Worm (Caenorhabditis elegans) whole organism, L4 larva: ENCODE results near the gene srg-17.
A peak's percentile ranks its signal among the peaks of the same experiment; 100 is the strongest.

Experiments used
- D1046.2 ChIP-seq: fragments of 200-800 bp; sonication (Bioruptor generic); IDR thresholded peaks from 2 replicates; pipeline ENCODE4 v1.3.6; 2022; ENCODE audit warnings: missing genetic modification characterization, missing compliant biosample characterization
- F49E8.2 ChIP-seq: sonication (generic microtip); optimal IDR thresholded peaks from 2 replicates; lab custom pipeline; 2016; ENCODE audit warnings: missing compliant biosample characterization, mild to moderate bottlenecking, missing genetic modification characterization, borderline replicate concordance
- ZK546.5 ChIP-seq, 2 experiments: sonication (generic microtip); optimal IDR thresholded peaks; 2 replicates each; lab custom pipeline; 2017; ENCODE audit warnings: missing biosample characterization in 2 of 2, missing genetic modification characterization in 2 of 2
- ces-1 ChIP-seq: fragments of 150-350 bp; sonication (generic microtip); optimal IDR thresholded peaks from 4 replicates; lab custom pipeline; 2014; ENCODE audit warnings: missing biosample characterization, missing genetic modification reagents, missing genetic modification characterization
- ctbp-1 ChIP-seq: fragments of 200-800 bp; sonication (Bioruptor generic); IDR thresholded peaks from 2 replicates; pipeline ENCODE4 v1.3.6; 2022; ENCODE audit warnings: missing genetic modification reagents, missing genetic modification characterization, missing compliant biosample characterization
- fkh-10 ChIP-seq: fragments of 150-350 bp; optimal IDR thresholded peaks from 2 replicates; lab custom pipeline; 2014; ENCODE audit warnings: missing biosample characterization, missing genetic modification reagents, missing genetic modification characterization
- hif-1 ChIP-seq, 2 experiments: sonication (generic microtip); optimal IDR thresholded peaks; 2 replicates each; lab custom pipeline; 2016 to 2017; ENCODE audit warnings: missing compliant biosample characterization in 2 of 2, missing genetic modification characterization in 2 of 2, missing genetic modification reagents in 2 of 2, missing genotype in 2 of 2, mild to moderate bottlenecking in 1 of 2
- jun-1 ChIP-seq: fragments of 150-350 bp; optimal IDR thresholded peaks from 2 replicates; lab custom pipeline; 2014; ENCODE audit warnings: missing biosample characterization, missing genetic modification reagents, missing genetic modification characterization
- mdl-1 ChIP-seq, 2 experiments: fragments of 150-350 bp in 1 of 2; sonication (generic microtip) in 1 of 2; optimal IDR thresholded peaks; 2 replicates each; lab custom pipeline; 2014 to 2017; ENCODE audit warnings: missing biosample characterization in 2 of 2, missing genetic modification characterization in 2 of 2
- nhr-102 ChIP-seq: sonication (generic microtip); optimal IDR thresholded peaks from 2 replicates; lab custom pipeline; 2016; ENCODE audit warnings: mild to moderate bottlenecking, missing genetic modification characterization, moderate library complexity, missing compliant biosample characterization
- skn-1 ChIP-seq: fragments of 150-350 bp; optimal IDR thresholded peaks from 2 replicates; lab custom pipeline; 2014; ENCODE audit warnings: missing biosample characterization, missing genetic modification characterization
- unc-62 ChIP-seq, 3 experiments: fragments of 150-350 bp in 1 of 3; sonication (generic microtip); optimal IDR thresholded peaks in 2 of 3; peaks in 1 of 3; 1 replicate in 1 of 3; 2 replicates in 2 of 3; lab custom pipeline; 2014 to 2017; ENCODE audit warnings: missing biosample characterization in 3 of 3, missing genetic modification characterization in 3 of 3, missing genetic modification reagents in 3 of 3, missing genotype in 1 of 3
- zag-1 ChIP-seq: fragments of 150-350 bp; optimal IDR thresholded peaks from 2 replicates; lab custom pipeline; 2014; ENCODE audit warnings: missing biosample characterization, missing genetic modification characterization
- zfp-2 ChIP-seq: sonication (generic microtip); optimal IDR thresholded peaks from 2 replicates; lab custom pipeline; 2016; ENCODE audit warnings: mild to moderate bottlenecking, missing genetic modification characterization, missing compliant biosample characterization

DNA sequence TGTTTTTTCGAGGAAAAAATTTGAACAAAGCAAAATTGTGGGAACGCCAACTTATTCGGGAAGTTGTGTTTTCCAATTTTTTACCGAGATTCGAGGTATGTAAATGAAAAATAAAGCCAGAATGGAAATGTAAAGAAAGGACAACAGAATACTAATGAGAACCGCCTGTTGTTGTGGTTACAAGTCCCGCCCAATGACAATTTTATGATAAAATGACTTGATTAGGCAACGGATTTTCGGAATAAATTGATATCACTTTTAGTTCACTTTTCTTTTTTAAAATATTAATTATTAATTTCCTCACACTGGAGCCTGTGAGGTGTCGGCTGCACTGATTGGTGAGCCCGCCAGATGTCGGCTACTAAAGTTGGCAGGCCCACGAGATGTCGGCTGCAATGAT lies 41.1 kb upstream of the srg-17 start, which contains the start of gene dct-12:
- TF ChIP-seq mdl-1 (tag; optimal IDR thresholded peaks at IDR 0.05; lab: Kevin White, UChicago) (no peak), jun-1 (tag; lab: Kevin White, UChicago) (no peak), D1046.2 (no peak), ctbp-1 (GFP tag; lab: Robert Waterston, UW) (no peak), ces-1 (no peak), ZK546.5 (tag; optimal IDR thresholded peaks at IDR 0.05; lab: Kevin White, UChicago) (no peak), fkh-10 (GFP tag; lab: Kevin White, UChicago) (no peak), skn-1 (tag; lab: Kevin White, UChicago) (no peak), unc-62 (GFP tag; optimal IDR thresholded peaks at IDR 0.05 in 1 of 2; lab: Kevin White, UChicago) (peak in 1 of 2 experiments; percentile 70), unc-62 (tag; optimal IDR thresholded peaks at IDR 0.05; lab: Kevin White, UChicago) (no peak), zag-1 (tag; lab: Kevin White, UChicago) (no peak), zfp-2 (no peak), nhr-102 (tag; lab: Kevin White, UChicago) (no peak), hif-1 (tag; optimal IDR thresholded peaks at IDR 0.05; lab: Kevin White, UChicago) (no peak), F49E8.2 (no peak)
